Worm (Caenorhabditis elegans): ENCODE results near the gene fat-2.

DNA sequence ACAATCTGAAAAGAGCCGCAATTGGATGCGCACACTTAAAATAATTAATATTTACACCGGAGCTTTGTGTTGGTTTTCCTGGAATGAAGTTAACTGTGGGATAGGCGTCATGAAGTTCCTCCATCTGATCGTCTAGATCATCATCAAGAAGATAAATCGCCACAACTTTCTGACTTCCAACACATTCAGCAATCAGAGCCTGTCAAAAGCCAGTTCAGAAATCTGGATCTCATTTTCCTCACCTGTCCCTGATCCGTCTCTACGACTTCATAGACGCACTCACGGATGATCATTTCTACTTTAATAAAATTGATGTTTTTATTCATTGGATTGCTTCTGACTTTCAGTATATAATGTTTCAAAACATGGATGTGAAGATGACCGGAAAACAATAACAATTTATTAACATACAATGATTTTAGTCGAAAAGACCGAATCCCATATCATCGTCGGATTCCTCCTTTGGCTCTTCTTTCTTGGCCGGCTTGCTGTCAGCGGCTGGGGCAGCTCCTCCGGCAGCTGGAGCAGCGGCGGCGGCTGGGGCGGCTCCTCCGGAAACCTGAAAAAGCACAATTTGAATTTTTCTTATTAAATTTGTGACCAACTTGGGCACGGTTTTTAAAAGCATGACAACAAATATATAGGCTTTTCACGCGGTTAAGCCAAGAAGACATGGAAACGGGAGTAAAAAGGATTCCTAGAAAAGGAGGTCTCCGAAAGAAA lies 45.6 kb downstream of the fat-2 start, which contains the start of gene agt-1:
- TF ChIP-seq ZK546.5 (tag; optimal IDR thresholded peaks at IDR 0.05) (no peak), nhr-76 (tag; optimal IDR thresholded peaks at IDR 0.05) (no peak), ceh-82 (tag; optimal IDR thresholded peaks at IDR 0.05) (no peak), lin-29 (GFP tag; IDR thresholded peaks at IDR 0.05) (no peak), T26A8.4 (GFP tag; IDR thresholded peaks at IDR 0.05) (no peak), ceh-20 (GFP tag; IDR thresholded peaks at IDR 0.05) (no peak), R02D3.7 (tag; optimal IDR thresholded peaks at IDR 0.05) (no peak), pqm-1 (tag; optimal IDR thresholded peaks at IDR 0.05) (no peak), lin-39 (tag; optimal IDR thresholded peaks at IDR 0.05) (no peak), nhr-11 (tag; optimal IDR thresholded peaks at IDR 0.05) (no peak), mdt-29 (GFP tag; IDR thresholded peaks at IDR 0.05) (0 out of 2 replicates have a peak, but pooled peaks have one; percentile 44)

Measured in whole organism, L4 larva.